Worm (Caenorhabditis elegans) whole organism, L4/young adult: Measurements from ENCODE around the gene fmi-1.

Experiments
- W03F9.2 ChIP-seq: fragments of 150-350 bp; optimal IDR thresholded peaks from 2 replicates; lab custom pipeline; 2014; ENCODE audit warnings: missing biosample characterization, missing genetic modification characterization
- dao-5 ChIP-seq: sonication (generic microtip); optimal IDR thresholded peaks from 2 replicates; lab custom pipeline; 2016; ENCODE audit warnings: missing genotype, missing genetic modification characterization, moderate library complexity, missing compliant biosample characterization
- him-1 ChIP-seq: sonication (generic microtip); optimal IDR thresholded peaks from 2 replicates; lab custom pipeline; 2016; ENCODE audit warnings: missing genotype, missing genetic modification reagents, missing genetic modification characterization, missing compliant biosample characterization

The fmi-1 gene

ce11 chrV:13018761-13019160 is at the start of gene fmi-1:
Gene fmi-1, plus strand, starts transcription at chrV:13019061.
- TF ChIP-seq W03F9.2 (tag; lab: Kevin White, UChicago): no peak
- no peak for TF ChIP-seq dao-5 (tag; lab: Kevin White, UChicago)
- no peak for TF ChIP-seq him-1

- TF ChIP-seq dao-5 (tag; lab: Kevin White, UChicago): no peak
- TF ChIP-seq W03F9.2 (tag; lab: Kevin White, UChicago): peak; percentile 29
- TF ChIP-seq him-1: no peak
Observed at ce11 chrV:12970575-12971160, 48.2 kb upstream of the fmi-1 start, which contains the start of gene pnn-1. Gene pnn-1, plus strand, starts transcription at chrV:12971110.

- TF ChIP-seq dao-5 (tag; lab: Kevin White, UChicago) (no peak), him-1 (no peak), W03F9.2 (tag; lab: Kevin White, UChicago) (no peak)
Observed at ce11 chrV:12974047-12974446, 44.8 kb upstream of the fmi-1 start.

- no peak for TF ChIP-seq W03F9.2 (tag; lab: Kevin White, UChicago)
- no peak for TF ChIP-seq him-1
- TF ChIP-seq dao-5 (tag; lab: Kevin White, UChicago): no peak
Observed at ce11 chrV:12987061-12987460, 31.8 kb upstream of the fmi-1 start, which contains the start of gene shw-3. Gene shw-3, minus strand, starts transcription at chrV:12987161.

ce11 chrV:12988256-12988655 is 30.6 kb upstream of the fmi-1 start, which contains the start of gene F15B9.8:
Gene F15B9.8, plus strand, starts transcription at chrV:12988556.
- no peak for TF ChIP-seq dao-5 (tag; lab: Kevin White, UChicago)
- TF ChIP-seq him-1: no peak
- no peak for TF ChIP-seq W03F9.2 (tag; lab: Kevin White, UChicago)

- TF ChIP-seq dao-5 (tag; lab: Kevin White, UChicago): no peak
- TF ChIP-seq W03F9.2 (tag; lab: Kevin White, UChicago): no peak
- TF ChIP-seq him-1: no peak
Observed at ce11 chrV:12992891-12993290, 26.0 kb upstream of the fmi-1 start, which contains the start of the genes F15B9.11 and dsl-7. Gene F15B9.11, minus strand, starts transcription at chrV:12992895. Gene dsl-7, plus strand, starts transcription at chrV:12993150.

- TF ChIP-seq him-1 (no peak), dao-5 (tag; lab: Kevin White, UChicago) (no peak), W03F9.2 (tag; lab: Kevin White, UChicago) (no peak)
Observed at ce11 chrV:12995269-12995668, 23.6 kb upstream of the fmi-1 start, which contains the start of gene far-5. Gene far-5, plus strand, starts transcription at chrV:12995569.

- TF ChIP-seq W03F9.2 (tag; lab: Kevin White, UChicago): no peak
- TF ChIP-seq him-1: no peak
- TF ChIP-seq dao-5 (tag; lab: Kevin White, UChicago): no peak
Observed at ce11 chrV:12997422-12997821, 21.4 kb upstream of the fmi-1 start, which contains the start of gene far-3. Gene far-3, minus strand, starts transcription at chrV:12997522.

ce11 chrV:12999559-12999958 is 19.3 kb upstream of the fmi-1 start, which contains the start of gene far-4:
Gene far-4, minus strand, starts transcription at chrV:12999659.
- TF ChIP-seq dao-5 (tag; lab: Kevin White, UChicago): no peak
- TF ChIP-seq W03F9.2 (tag; lab: Kevin White, UChicago): no peak
- TF ChIP-seq him-1: no peak

ce11 chrV:13000068-13000467 is 18.8 kb upstream of the fmi-1 start:
- no peak for TF ChIP-seq dao-5 (tag; lab: Kevin White, UChicago)
- no peak for TF ChIP-seq him-1
- no peak for TF ChIP-seq W03F9.2 (tag; lab: Kevin White, UChicago)

ce11 chrV:13002070-13002469 is 16.8 kb upstream of the fmi-1 start, which contains the start of gene inft-2:
Gene inft-2, plus strand, starts transcription at chrV:13002317.
- no peak for TF ChIP-seq dao-5 (tag; lab: Kevin White, UChicago)
- no peak for TF ChIP-seq W03F9.2 (tag; lab: Kevin White, UChicago)
- no peak for TF ChIP-seq him-1

ce11 chrV:13003378-13003777 is 15.5 kb upstream of the fmi-1 start:
- no peak for TF ChIP-seq W03F9.2 (tag; lab: Kevin White, UChicago)
- peak; percentile 72 for TF ChIP-seq dao-5 (tag; lab: Kevin White, UChicago)
- TF ChIP-seq him-1: peak; percentile 72

- TF ChIP-seq W03F9.2 (tag; lab: Kevin White, UChicago) (no peak), dao-5 (tag; lab: Kevin White, UChicago) (no peak), him-1 (no peak)
Observed at ce11 chrV:13004374-13004773, 14.5 kb upstream of the fmi-1 start.

ce11 chrV:13006754-13007153 is 12.1 kb upstream of the fmi-1 start:
- TF ChIP-seq W03F9.2 (tag; lab: Kevin White, UChicago) (no peak), dao-5 (tag; lab: Kevin White, UChicago) (no peak), him-1 (no peak)
